Worm (Caenorhabditis elegans): ENCODE data around the gene cyn-10.
A peak's percentile ranks its signal among the peaks of the same experiment; 100 is the strongest.

The cyn-10 gene

ce11 chrII:6930072-6930471 is 16.9 kb upstream of the cyn-10 start:
- TF ChIP-seq duxl-1 (tag; optimal IDR thresholded peaks at IDR 0.05; ENCODE audit: poor library complexity) (no peak), hlh-11 (tag; optimal IDR thresholded peaks at IDR 0.05) (peak; percentile 19), lsy-2 (tag; optimal IDR thresholded peaks at IDR 0.05) (peak in 1 of 2 experiments; percentile 20)

- TF ChIP-seq hlh-30 (tag; optimal IDR thresholded peaks at IDR 0.05; ENCODE audit: insufficient read depth) (peak; percentile 96), dve-1 (tag; optimal IDR thresholded peaks at IDR 0.05; ENCODE audit: insufficient read depth) (peak; percentile 56), mep-1 (tag; optimal IDR thresholded peaks at IDR 0.05) (peak; percentile 57), T20F7.1 (GFP tag; optimal IDR thresholded peaks at IDR 0.05) (no peak), vab-7 (GFP tag; IDR thresholded peaks at IDR 0.05) (no peak), hmg-1.1 (GFP tag; IDR thresholded peaks at IDR 0.05) (no peak), mdl-1 (tag; optimal IDR thresholded peaks at IDR 0.05) (peak in 1 of 2 experiments; percentile 34), unc-62 (GFP tag; optimal IDR thresholded peaks at IDR 0.05 in 1 of 2) (peak in 1 of 2 experiments; percentile 50), unc-62 (tag; optimal IDR thresholded peaks at IDR 0.05) (no peak), ztf-7 (tag; optimal IDR thresholded peaks at IDR 0.05) (peak; percentile 51), pha-4 (GFP tag; IDR thresholded peaks at IDR 0.05) (no peak), pha-4 (tag; optimal IDR thresholded peaks at IDR 0.05) (peak; percentile 38), dmd-6 (GFP tag; IDR thresholded peaks at IDR 0.05) (0 out of 2 replicates have a peak, but pooled peaks have one; percentile 28), ceh-20 (GFP tag; IDR thresholded peaks at IDR 0.05) (no peak), nhr-28 (tag; optimal IDR thresholded peaks at IDR 0.05) (peak; percentile 33), daf-19 (GFP tag; conservative IDR thresholded peaks at IDR 0.05) (no peak), zip-2 (tag; optimal IDR thresholded peaks at IDR 0.05) (no peak), ZK337.2 (GFP tag; IDR thresholded peaks at IDR 0.05) (no peak), lin-1 (GFP tag; IDR thresholded peaks at IDR 0.05) (0 out of 2 replicates have a peak, but pooled peaks have one; percentile 13), zag-1 (tag; optimal IDR thresholded peaks at IDR 0.05) (no peak), sdz-12 (GFP tag; optimal IDR thresholded peaks at IDR 0.05) (no peak), hlh-11 (tag; optimal IDR thresholded peaks at IDR 0.05) (peak; percentile 61), mes-2 (tag; optimal IDR thresholded peaks at IDR 0.05; ENCODE audit: poor library complexity, severe bottlenecking) (peak; percentile 44), spr-1 (tag; optimal IDR thresholded peaks at IDR 0.05) (no peak), lsy-2 (tag; optimal IDR thresholded peaks at IDR 0.05) (peak in 1 of 2 experiments; percentile 70), aly-2 (tag; optimal IDR thresholded peaks at IDR 0.05) (no peak), daf-16 (GFP tag; optimal IDR thresholded peaks at IDR 0.05) (no peak), daf-16 (tag; optimal IDR thresholded peaks at IDR 0.05) (peak; percentile 41), rbr-2 (tag; optimal IDR thresholded peaks at IDR 0.05) (peak; percentile 16)
Observed at ce11 chrII:6928416-6928815, 15.3 kb upstream of the cyn-10 start, which contains the start of gene flcn-1. flcn-1 (plus strand) TSS chrII:6928763.

ce11 chrII:6927603-6928002 is 14.4 kb upstream of the cyn-10 start, which contains the start of gene F22D3.4:
F22D3.4 (minus strand) TSS chrII:6927603.
- TF ChIP-seq mes-2 (tag; optimal IDR thresholded peaks at IDR 0.05; ENCODE audit: poor library complexity, severe bottlenecking), result no peak
- peak; percentile 72 for TF ChIP-seq nhr-28 (tag; optimal IDR thresholded peaks at IDR 0.05)
- TF ChIP-seq aha-1 (tag), result peak; percentile 33
- peak; percentile 17 for TF ChIP-seq hlh-11 (tag; optimal IDR thresholded peaks at IDR 0.05)
- no peak for TF ChIP-seq T20F7.1 (GFP tag; optimal IDR thresholded peaks at IDR 0.05)
- TF ChIP-seq zip-2 (tag; optimal IDR thresholded peaks at IDR 0.05), result no peak
- no peak for TF ChIP-seq nhr-102 (tag; optimal IDR thresholded peaks at IDR 0.05)
- peak in 1 of 2 experiments; percentile 56 for TF ChIP-seq unc-62 (GFP tag; optimal IDR thresholded peaks at IDR 0.05 in 1 of 2)
- no peak for TF ChIP-seq unc-62 (tag; optimal IDR thresholded peaks at IDR 0.05)
- TF ChIP-seq ceh-44 (GFP tag; IDR thresholded peaks at IDR 0.05), result no peak
- TF ChIP-seq lin-1 (GFP tag; IDR thresholded peaks at IDR 0.05), result 0 out of 2 replicates have a peak, but pooled peaks have one; percentile 35
- TF ChIP-seq php-3 (GFP tag; IDR thresholded peaks at IDR 0.05), result 0 out of 2 replicates have a peak, but pooled peaks have one; percentile 12
- peak; percentile 0 for TF ChIP-seq nhr-77 (tag; optimal IDR thresholded peaks at IDR 0.05)
- TF ChIP-seq hlh-30 (tag; optimal IDR thresholded peaks at IDR 0.05; ENCODE audit: insufficient read depth), result peak; percentile 68
- TF ChIP-seq ztf-7 (tag; optimal IDR thresholded peaks at IDR 0.05), result no peak
- no peak for TF ChIP-seq D1046.2 (GFP tag; IDR thresholded peaks at IDR 0.05)
- peak; percentile 44 for TF ChIP-seq pqm-1 (tag; optimal IDR thresholded peaks at IDR 0.05)
- no peak for TF ChIP-seq dmd-8 (GFP tag; IDR thresholded peaks at IDR 0.05)
- TF ChIP-seq Y105C5A.15 (GFP tag; IDR thresholded peaks at IDR 0.05), result no peak
- TF ChIP-seq dmd-6 (GFP tag; IDR thresholded peaks at IDR 0.05), result peak; percentile 34
- no peak for TF ChIP-seq daf-16 (GFP tag; optimal IDR thresholded peaks at IDR 0.05)
- TF ChIP-seq daf-16 (tag; optimal IDR thresholded peaks at IDR 0.05), result peak; percentile 11
